Worm (Caenorhabditis elegans) whole organism, young adult: ENCODE measurements around the gene txt-5.

Experiments
- ama-1 ChIP-seq, 3 experiments: fragments of 150-350 bp in 1 of 3; sonication (generic microtip) in 2 of 3; optimal IDR thresholded peaks; 2 replicates each; lab custom pipeline; 2014 to 2018; ENCODE audit warnings: missing biosample characterization in 2 of 3, missing genetic modification characterization in 2 of 3, missing genetic modification reagents in 2 of 3
- ceh-79 ChIP-seq: sonication (generic microtip); optimal IDR thresholded peaks from 2 replicates; lab custom pipeline; 2017; ENCODE audit warnings: mild to moderate bottlenecking, missing genetic modification characterization, missing compliant biosample characterization
- egl-18 ChIP-seq: fragments of 200-800 bp; sonication (Bioruptor generic); IDR thresholded peaks from 2 replicates; pipeline ENCODE4 v1.3.6; 2022; ENCODE audit warnings: missing genetic modification reagents, missing genetic modification characterization, missing compliant biosample characterization
- lin-26 ChIP-seq: fragments of 200-800 bp; sonication (Bioruptor generic); IDR thresholded peaks from 2 replicates; pipeline ENCODE4 v1.3.6; 2022; ENCODE audit warnings: missing genetic modification reagents, missing genetic modification characterization, missing compliant biosample characterization
- lin-54 ChIP-seq: fragments of 200-800 bp; sonication (Bioruptor generic); optimal IDR thresholded peaks from 2 replicates; lab custom pipeline; 2018; ENCODE audit warnings: mild to moderate bottlenecking, missing genetic modification characterization, missing compliant biosample characterization
- nfyb-1 ChIP-seq: fragments of 200-800 bp; sonication (Bioruptor generic); IDR thresholded peaks from 2 replicates; pipeline ENCODE4 v1.3.6; 2022; ENCODE audit warnings: missing genetic modification reagents, missing genetic modification characterization, missing compliant biosample characterization
- pha-4 ChIP-seq: fragments of 150-350 bp; sonication (generic microtip); optimal IDR thresholded peaks from 2 replicates; lab custom pipeline; 2014; ENCODE audit warnings: missing biosample characterization, missing genetic modification reagents, missing genetic modification characterization
- rec-8 ChIP-seq, 2 experiments: sonication (generic microtip); optimal IDR thresholded peaks; 2 replicates each; lab custom pipeline; 2016; ENCODE audit warnings: mild to moderate bottlenecking in 2 of 2, missing genetic modification characterization in 2 of 2, missing genetic modification reagents in 2 of 2, missing genotype in 2 of 2, missing biosample characterization in 1 of 2, missing compliant biosample characterization in 1 of 2, moderate library complexity in 1 of 2
- rpc-1 ChIP-seq, 2 experiments: fragments of 150-350 bp in 1 of 2; sonication (generic microtip) in 1 of 2; optimal IDR thresholded peaks; 2 replicates each; lab custom pipeline; 2014 to 2018; ENCODE audit warnings: missing biosample characterization in 1 of 2, missing genetic modification characterization in 1 of 2, missing genetic modification reagents in 1 of 2, missing genotype in 1 of 2
- sdz-38 ChIP-seq: sonication (generic microtip); optimal IDR thresholded peaks from 2 replicates; lab custom pipeline; 2016; ENCODE audit warnings: missing genotype, missing genetic modification characterization, missing compliant biosample characterization
- sea-2 ChIP-seq: fragments of 200-800 bp; sonication (Bioruptor generic); IDR thresholded peaks from 2 replicates; pipeline ENCODE4 v1.3.6; 2022; ENCODE audit warnings: missing genetic modification characterization, missing compliant biosample characterization
- snpc-4 ChIP-seq, 5 experiments: fragments of 150-350 bp in 1 of 5; sonication (generic microtip) in 4 of 5; optimal IDR thresholded peaks; 2 replicates each; lab custom pipeline; 2014 to 2018; ENCODE audit warnings: missing genetic modification characterization in 5 of 5, missing biosample characterization in 3 of 5, antibody characterized with exemption in 2 of 5, mild to moderate bottlenecking in 2 of 5, missing compliant biosample characterization in 2 of 5, missing genotype in 2 of 5, moderate library complexity in 2 of 5, missing genetic modification reagents in 1 of 5
- tbp1 ChIP-seq: fragments of 200-800 bp; sonication (Bioruptor generic); optimal IDR thresholded peaks from 2 replicates; lab custom pipeline; 2018; ENCODE audit warnings: mild to moderate bottlenecking, missing genetic modification characterization, missing compliant biosample characterization
- unc-130 ChIP-seq: sonication (generic microtip); optimal IDR thresholded peaks from 2 replicates; lab custom pipeline; 2016; ENCODE audit warnings: missing genetic modification reagents, missing genetic modification characterization, missing compliant biosample characterization

- TF ChIP-seq ceh-79 (no peak), ama-1 (optimal IDR thresholded peaks at IDR 0.05; lab: Kevin White, UChicago) (no peak), ama-1 (GFP tag; optimal IDR thresholded peaks at IDR 0.05; lab: Kevin White, UChicago) (no peak), nfyb-1 (no peak), unc-130 (GFP tag; lab: Kevin White, UChicago) (no peak), lin-26 (GFP tag; lab: Robert Waterston, UW) (no peak), rpc-1 (optimal IDR thresholded peaks at IDR 0.05; lab: Kevin White, UChicago) (no peak), rpc-1 (tag; optimal IDR thresholded peaks at IDR 0.05; lab: Kevin White, UChicago) (no peak), sea-2 (no peak), tbp1 (GFP tag; lab: Kevin White, UChicago) (no peak), sdz-38 (tag; lab: Kevin White, UChicago) (no peak), pha-4 (tag; lab: Kevin White, UChicago) (no peak), rec-8 (tag; optimal IDR thresholded peaks at IDR 0.05; lab: Kevin White, UChicago) (no peak), snpc-4 (GFP tag; optimal IDR thresholded peaks at IDR 0.05; lab: Kevin White, UChicago) (no peak), snpc-4 (tag; optimal IDR thresholded peaks at IDR 0.05; lab: Kevin White, UChicago) (no peak), lin-54 (GFP tag; lab: Kevin White, UChicago) (no peak), egl-18 (GFP tag; lab: Robert Waterston, UW) (no peak)
Observed at ce11 chrV:7820270-7820669, 16.7 kb downstream of the txt-5 start, which contains the start of gene lbp-4.
